Fruit fly (Drosophila melanogaster) S2 (cell line): ENCODE data around the gene CG11409.

Experiments used
- CG8478 ChIP-seq: fragments of >200 bp; optimal IDR thresholded peaks from 2 replicates; lab custom pipeline; 2018
- CTCF ChIP-seq, 2 experiments: fragments of >200 bp; optimal IDR thresholded peaks; 2 replicates each; lab custom pipeline; 2018

The CG11409 gene

DNA sequence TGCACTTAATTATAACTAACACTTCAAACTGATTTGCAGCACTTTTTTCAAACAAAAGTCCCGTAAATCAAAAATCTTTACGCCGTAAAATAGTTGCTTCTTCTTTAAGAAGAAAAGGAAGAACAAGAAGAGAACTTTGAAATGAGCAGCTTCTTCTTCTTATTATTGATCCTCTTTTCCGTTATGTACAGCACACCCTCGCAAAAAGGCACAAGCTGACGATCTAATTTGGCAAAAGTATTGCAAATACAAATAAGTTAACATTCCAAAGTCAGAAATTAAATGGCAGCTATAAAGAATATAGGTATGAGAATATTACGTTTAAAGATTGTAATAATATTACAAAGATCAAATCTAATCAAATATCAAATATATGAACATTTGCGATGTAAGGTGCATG is at the start of gene CG11409:
TSS of gene CG11409 (minus strand) at position 60 of the 400 bp plus-strand sequence.
- no peak for TF ChIP-seq CTCF (optimal IDR thresholded peaks at IDR 0.05; lab: Kevin White, UChicago)
- no peak for TF ChIP-seq CG8478 (lab: Kevin White, UChicago)

DNA sequence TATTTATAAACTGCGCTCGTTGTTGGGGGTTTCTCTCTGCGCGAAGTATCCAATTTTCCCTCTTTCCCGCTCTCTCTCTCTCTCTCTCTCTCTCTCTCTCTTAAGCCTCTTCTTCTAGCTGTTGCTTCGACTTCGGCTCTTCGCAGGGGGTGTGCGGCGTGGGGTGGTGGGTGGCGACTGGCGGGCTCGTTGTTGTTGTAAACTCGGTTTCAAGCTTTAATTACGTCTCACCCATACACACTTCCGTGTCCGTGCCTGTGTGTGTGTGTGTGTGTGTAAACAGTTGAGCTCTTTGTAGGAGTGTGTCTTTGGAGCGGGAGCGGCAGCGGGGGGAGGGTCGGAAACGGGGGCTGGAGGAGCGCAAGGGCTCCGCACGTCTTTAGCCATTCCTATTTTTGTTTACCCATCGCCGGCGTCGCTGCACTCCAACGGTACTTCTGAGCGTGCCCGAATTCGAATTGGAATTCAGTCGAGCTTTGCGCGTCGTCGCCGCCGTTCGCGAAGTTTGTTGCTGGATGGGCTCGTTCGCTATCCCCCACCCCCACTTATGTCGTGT is 46.8 kb upstream of the CG11409 start:
- TF ChIP-seq CTCF (optimal IDR thresholded peaks at IDR 0.05; lab: Kevin White, UChicago) (no peak), CG8478 (lab: Kevin White, UChicago) (no peak)

DNA sequence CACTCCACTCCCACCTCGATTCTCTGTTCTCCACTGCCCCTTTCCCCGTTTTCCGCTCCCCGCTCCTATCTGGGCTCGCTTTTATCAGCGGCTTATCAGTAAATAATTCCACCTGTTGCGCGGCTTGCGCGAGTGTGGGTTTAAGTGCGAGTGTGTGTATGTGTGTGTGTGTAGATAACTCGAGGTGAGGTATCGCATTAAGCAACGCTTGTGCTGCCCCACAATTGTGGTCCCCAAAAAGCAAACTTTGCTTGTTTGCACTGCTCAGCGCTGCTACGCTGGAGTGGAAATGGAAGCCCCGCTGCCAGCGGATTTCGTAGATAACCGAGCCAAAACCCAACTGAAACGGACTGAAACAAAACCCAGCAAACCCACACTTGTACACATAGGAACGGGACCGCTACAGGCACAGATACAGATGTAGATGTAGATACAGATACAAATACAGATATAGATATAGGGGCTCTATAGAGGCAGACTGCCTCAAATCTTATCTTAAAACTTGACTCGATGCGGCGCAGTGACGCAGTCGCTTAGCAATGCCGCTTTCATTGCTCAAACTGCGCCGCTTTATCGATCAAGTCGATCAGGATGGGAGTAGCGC is 45.9 kb upstream of the CG11409 start:
- TF ChIP-seq CTCF (optimal IDR thresholded peaks at IDR 0.05; lab: Kevin White, UChicago) = no peak
- TF ChIP-seq CG8478 (lab: Kevin White, UChicago) = no peak

DNA sequence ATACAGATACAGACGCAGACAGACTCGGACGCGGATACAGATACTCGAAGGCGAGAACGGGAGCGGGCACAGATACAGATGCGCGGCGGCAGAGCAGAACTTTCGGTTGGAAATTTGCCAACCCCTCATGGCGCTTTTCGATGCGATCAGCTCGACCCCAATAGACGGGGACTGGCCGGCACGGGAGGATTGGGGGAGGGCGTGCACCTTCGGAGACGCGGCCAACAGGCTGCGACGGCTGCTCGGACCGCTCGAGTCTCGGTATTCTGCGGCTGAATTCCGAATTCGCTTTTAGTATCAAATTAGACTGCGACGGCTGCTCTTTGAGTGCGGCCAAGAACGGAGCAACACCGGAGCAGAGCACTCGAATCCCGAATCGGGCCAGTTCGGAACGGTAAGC is 42.8 kb upstream of the CG11409 start:
- TF ChIP-seq CG8478 (lab: Kevin White, UChicago) (no peak), CTCF (optimal IDR thresholded peaks at IDR 0.05; lab: Kevin White, UChicago) (no peak)

DNA sequence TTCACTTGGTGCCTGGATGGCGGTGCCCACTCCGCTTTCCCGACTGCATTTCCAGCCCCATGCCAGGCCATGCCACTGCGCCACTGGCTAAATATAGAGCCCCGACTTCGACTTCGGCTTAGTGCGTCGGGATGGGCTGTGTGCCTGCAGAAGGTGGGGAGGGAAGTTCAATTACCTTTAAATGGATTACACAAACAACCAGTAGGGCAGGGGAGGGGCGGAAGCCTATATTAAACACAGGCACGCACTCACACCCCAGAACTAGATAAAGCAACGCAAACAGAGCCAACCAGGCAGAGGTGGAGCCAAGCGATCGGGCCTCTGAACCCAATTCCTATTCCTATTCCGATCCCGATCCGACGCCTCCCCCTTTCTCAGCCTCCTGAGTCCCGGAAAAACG is 41.1 kb upstream of the CG11409 start:
- no peak for TF ChIP-seq CG8478 (lab: Kevin White, UChicago)
- no peak for TF ChIP-seq CTCF (optimal IDR thresholded peaks at IDR 0.05; lab: Kevin White, UChicago)

DNA sequence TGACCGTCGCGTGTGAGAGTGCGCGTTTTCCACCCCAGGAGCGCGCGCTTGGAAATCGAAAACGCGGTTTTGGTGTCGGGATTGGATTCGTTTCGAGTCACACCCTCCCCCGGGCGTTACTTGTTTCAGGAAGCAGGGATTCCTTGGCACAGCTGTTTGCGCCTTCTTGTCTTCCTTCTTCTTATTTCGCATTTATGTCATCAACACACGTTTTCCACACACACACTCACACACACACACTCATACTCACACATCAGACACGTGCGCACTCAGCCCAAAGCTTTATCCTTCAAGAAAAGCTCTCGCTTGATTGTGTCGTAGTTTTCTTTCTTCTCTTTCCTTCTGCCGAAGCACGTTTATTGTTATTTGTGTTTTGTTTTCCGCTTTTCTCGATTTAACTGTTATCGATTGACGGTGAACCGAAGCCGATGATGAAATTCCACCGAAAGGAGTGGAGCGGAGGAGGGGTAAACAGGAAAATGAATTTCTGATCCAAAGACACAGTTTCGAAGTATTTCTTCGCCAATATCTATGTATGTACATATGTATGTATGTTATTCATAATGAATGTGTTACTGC is 40.1 kb upstream of the CG11409 start:
- TF ChIP-seq CTCF (optimal IDR thresholded peaks at IDR 0.05; lab: Kevin White, UChicago) (no peak), CG8478 (lab: Kevin White, UChicago) (no peak)

DNA sequence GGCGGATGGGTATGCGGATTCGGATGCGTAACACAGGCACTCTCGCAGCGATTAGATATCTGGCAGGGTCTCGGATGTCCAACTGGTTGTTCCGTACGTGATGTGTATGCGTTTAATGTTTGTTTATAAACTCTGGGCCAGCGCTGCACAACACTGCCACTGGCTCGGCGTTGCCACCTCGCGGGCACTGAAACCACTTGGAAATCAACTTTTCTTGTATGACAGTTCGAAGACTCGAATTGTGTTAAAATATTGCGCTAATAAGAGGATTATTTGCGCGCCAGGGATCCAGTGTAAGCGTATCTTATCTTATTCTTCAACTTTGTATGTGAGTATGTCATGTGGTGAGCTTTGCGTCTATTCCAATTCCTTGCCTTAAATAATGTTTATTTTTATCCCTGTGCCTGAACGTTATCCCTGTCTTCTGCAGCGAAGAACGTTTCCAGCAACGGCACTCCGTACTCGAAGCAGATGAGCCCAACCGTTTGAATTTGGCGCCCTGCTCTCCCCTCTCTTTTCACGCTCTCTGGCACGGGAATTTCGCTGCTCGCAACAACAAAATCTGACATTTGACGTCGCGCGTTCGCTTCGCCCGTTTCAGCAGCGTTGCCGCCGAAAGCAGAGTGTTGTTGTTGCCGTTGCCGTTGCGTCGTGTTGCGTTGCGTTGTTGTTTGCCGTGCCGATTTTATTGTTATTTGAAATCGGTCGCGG is 39.1 kb upstream of the CG11409 start, which contains the start of the genes CG3719 and CG32813:
TSS of gene CG3719 (minus strand) at position 131 of the 711 bp plus-strand sequence.
TSS of gene CG32813 (plus strand) at position 565 of the 711 bp plus-strand sequence.
- TF ChIP-seq CG8478 (lab: Kevin White, UChicago) (no peak), CTCF (optimal IDR thresholded peaks at IDR 0.05; lab: Kevin White, UChicago) (peak in 1 of 2 experiments; percentile 17)

DNA sequence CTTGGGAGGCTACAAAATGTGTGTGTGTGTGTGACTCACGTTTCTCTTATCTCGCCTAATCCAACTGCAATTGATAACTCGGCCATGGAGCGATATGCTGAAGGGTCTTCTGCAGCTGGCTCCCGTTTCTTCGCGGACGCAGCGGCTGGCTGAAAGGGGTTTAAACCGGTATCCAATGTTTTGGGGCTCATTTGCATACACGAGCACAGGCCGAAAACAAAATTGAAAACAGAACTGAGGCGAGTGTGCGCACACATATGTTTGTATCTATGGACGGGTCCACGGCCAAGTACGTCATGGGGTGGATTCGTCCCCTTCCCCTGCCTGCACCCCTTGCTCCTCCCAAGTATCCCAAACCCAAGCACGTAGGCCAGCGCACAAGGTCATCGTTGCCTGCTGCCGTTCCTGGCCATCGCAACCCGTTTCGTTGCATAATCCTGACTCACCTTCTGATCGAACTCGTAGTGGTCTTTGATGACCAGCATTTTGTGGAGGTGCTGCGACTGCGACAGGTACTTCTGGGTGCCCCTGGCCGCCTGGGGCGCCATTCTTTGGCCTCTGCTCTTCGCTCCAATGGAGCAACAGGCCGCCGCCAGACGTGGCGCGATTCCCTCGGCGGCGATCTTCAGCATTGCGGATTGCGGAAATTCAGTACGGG is 38.4 kb upstream of the CG11409 start:
- TF ChIP-seq CG8478 (lab: Kevin White, UChicago) (no peak), CTCF (optimal IDR thresholded peaks at IDR 0.05; lab: Kevin White, UChicago) (no peak)

DNA sequence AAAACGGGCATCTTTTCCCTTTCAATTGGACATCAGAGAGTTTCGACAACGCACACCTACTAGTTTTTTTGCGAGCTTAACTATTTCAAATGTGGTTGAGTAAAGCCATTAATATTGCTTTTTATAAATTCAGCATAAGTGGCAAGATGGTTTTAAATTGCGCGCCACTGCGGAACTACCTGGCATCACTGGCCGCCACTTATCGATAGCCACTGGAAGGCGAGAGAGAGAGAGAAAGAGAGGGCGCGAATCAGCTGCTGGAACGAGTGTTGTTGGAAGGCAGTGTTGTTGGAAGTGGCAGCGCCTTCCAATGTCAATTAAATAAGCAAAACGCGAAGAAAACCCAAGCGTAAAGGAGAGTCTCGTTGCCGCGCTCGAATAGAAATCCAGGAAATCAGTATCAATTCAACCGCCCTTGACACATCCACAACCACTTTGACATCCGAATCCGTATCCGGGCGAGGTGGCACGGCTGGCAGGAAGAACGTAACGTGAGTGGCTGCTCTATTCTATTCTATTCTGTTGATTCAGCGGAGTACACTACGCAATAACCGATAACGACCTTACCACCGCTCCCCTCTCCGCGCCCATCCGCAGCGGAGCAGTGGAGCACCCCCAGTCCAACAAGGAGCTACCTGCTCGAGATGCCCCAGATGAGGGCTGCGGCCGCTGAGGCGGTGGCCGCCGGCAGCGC is 34.0 kb upstream of the CG11409 start, which contains the start of gene AMPKalpha:
TSS of gene AMPKalpha (plus strand) at position 272 of the 694 bp plus-strand sequence.
- TF ChIP-seq CTCF (optimal IDR thresholded peaks at IDR 0.05; lab: Kevin White, UChicago) = no peak
- no peak for TF ChIP-seq CG8478 (lab: Kevin White, UChicago)

DNA sequence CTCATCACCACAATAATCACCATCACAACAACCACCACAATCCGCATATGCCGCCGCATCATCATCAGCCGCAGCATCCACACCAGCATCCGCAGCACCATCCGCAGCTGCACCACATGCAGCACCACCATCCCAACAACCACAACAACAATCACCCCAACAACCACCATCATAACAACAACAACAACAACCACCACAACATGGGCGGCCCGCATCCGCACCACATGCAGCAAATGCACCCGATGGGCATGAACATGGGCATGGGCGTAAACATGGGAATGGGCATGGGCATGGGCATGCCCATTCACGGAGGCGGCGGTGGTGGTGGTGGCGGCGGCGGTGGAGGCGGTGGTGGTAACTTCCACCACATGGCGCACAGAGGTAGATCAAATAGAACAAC is 31.3 kb upstream of the CG11409 start:
- TF ChIP-seq CTCF (optimal IDR thresholded peaks at IDR 0.05; lab: Kevin White, UChicago) (no peak), CG8478 (lab: Kevin White, UChicago) (no peak)

DNA sequence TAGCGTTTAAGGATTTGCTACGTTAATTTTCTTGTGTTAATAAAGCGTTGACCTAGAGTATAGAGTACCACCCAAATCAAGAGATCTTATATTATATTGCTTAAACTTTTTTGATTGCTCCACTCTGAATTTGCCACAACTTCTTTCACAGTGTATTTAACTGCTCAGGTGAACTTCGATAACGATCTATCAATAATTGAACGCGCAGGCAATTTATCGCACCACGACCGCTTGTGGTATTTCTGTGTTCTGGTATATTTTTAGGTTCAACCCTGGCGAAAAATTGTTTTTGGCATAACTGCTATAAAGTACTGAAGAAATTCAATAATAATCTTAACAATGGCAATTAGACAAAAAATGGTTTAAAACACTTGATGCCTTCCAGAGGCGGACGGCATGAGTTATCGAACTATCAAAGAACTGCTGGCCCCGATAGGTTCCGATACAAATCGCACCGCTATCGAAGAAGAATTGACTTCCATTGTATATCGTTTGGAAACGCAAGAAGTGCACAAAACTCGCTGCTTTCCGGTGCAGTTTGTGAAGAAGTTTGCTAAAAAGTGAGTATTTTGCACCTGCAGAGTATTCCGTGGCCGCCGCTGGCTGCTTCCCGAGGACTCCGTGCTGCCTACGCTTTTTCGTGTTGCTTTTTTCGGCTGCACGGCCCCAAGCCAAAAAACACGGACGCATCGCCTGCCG is 28.9 kb upstream of the CG11409 start, which contains the start of gene ssx:
TSS of gene ssx (plus strand) at position 477 of the 699 bp plus-strand sequence.
- peak in 1 of 2 experiments; percentile 20 for TF ChIP-seq CTCF (optimal IDR thresholded peaks at IDR 0.05; lab: Kevin White, UChicago)
- TF ChIP-seq CG8478 (lab: Kevin White, UChicago) = no peak

DNA sequence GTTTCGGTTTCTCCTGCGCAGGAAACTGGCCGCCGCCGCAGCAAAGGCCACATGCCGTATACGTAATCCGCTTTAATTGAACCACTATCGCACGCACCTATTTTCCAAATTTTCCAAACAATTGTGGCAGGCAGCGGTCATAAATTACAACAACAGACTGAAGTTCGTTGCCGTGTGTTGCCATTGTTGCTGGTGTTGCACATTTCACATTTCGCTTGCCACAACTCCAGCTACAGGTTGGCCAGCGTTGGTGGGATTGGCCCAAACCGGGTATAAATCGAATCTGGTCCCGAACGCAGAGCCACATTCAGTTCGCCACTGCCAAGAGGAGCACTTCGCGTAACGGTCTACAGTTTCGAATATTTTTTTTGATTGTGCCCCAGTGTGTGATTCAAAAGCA is 27.6 kb upstream of the CG11409 start, which contains the start of gene CG14770:
TSS of gene CG14770 (plus strand) at position 301 of the 400 bp plus-strand sequence.
- TF ChIP-seq CTCF (optimal IDR thresholded peaks at IDR 0.05; lab: Kevin White, UChicago) (no peak), CG8478 (lab: Kevin White, UChicago) (no peak)

DNA sequence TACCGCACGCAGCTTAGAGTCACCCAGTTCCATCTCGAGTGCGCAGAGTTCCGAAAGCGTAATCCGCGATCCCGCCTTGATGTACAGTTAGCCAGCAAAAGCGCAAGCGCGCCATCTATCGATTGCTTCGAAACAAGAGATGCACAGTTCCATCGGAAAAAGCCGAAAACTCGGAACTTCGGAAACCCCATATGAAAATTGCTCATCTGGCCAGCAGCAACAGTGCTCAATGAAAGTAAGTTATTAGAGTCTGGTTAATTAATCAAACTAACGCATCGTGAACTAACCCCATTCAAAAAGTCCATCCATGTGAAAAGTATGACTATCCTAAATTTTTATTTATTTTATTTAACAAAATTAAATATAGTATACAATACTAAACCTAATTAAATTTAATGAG is 16.1 kb upstream of the CG11409 start, which contains the start of gene png:
TSS of gene png (minus strand) at position 101 of the 400 bp plus-strand sequence.
- TF ChIP-seq CG8478 (lab: Kevin White, UChicago) (no peak), CTCF (optimal IDR thresholded peaks at IDR 0.05; lab: Kevin White, UChicago) (peak in 1 of 2 experiments; percentile 31)
